Fruit fly (Drosophila melanogaster): Measurements from ENCODE around the gene rumi.

Gene rumi

DNA sequence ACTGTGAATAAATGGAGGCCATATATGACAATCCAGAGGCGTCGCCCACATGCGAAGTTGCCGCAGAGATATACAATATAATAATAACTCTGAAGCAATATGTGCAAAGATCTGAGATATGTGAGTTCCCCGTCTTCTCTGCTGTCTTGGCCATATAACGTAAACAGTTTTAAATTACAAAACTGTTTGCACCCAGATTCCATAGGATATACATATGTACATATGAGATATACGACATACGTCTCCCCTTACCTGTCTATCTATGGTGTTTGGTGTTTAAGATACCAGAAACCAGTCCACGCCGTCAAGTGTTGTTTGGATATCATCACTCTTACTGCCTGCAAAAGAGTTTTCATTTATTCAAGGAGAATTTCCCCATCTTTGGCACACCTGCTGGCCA lies 5.9 kb upstream of the rumi start:
- TF ChIP-seq noc (tag; optimal IDR thresholded peaks at IDR 0.05): no peak

- TF ChIP-seq noc (tag; optimal IDR thresholded peaks at IDR 0.05): no peak
Observed at dm6 chr3R:22755187-22755777, 4.9 kb upstream of the rumi start.

- peak; percentile 49 for TF ChIP-seq noc (tag; optimal IDR thresholded peaks at IDR 0.05)
Observed at dm6 chr3R:22753895-22754774, 3.7 kb upstream of the rumi start.

DNA sequence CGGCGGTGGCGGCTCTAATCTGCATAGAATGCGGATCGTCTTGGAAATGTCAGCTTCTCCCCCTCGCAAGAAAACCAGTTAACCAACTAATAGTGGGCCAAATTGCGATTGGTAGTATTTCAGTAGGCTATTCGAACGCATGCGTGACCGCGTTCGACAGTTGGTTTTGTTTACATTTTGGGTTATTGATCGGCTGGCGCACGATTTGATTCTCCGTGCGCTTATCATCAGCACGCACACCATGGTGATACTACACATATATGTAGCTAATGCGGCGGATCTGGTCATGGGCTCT lies 3.1 kb upstream of the rumi start:
- no peak for TF ChIP-seq noc (tag; optimal IDR thresholded peaks at IDR 0.05)

- no peak for TF ChIP-seq noc (tag; optimal IDR thresholded peaks at IDR 0.05)
Observed at dm6 chr3R:22752929-22753328, 2.5 kb upstream of the rumi start.

DNA sequence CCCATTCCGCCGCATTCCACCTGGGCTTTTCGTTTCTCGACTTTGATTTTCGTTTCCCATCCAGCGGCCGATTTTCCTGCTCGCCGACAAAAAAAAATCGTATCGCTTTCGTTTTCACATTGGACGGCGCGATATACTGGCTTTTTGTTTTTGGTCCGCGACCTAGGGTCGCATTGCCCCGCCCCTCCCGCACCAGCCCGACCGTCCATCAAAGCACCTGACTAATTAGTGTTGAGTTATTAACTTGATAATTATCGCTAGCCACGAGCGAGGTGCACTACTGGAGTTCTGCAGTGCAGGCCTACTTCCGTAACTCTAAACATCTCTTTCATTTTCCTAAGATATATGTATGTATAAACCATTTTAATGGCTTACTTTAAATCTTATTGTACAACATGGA lies 1.3 kb upstream of the rumi start:
- TF ChIP-seq noc (tag; optimal IDR thresholded peaks at IDR 0.05): no peak

- TF ChIP-seq noc (tag; optimal IDR thresholded peaks at IDR 0.05): no peak
Observed at dm6 chr3R:22751111-22751510, 714 bp upstream of the rumi start.

dm6 chr3R:22750039-22750438 lies 358 bp downstream of the rumi start:
- no peak for TF ChIP-seq noc (tag; optimal IDR thresholded peaks at IDR 0.05)

- TF ChIP-seq noc (tag; optimal IDR thresholded peaks at IDR 0.05): no peak
Observed at dm6 chr3R:22748956-22749355, 1.4 kb downstream of the rumi start, which contains the start of gene CG31139. Gene CG31139, minus strand, starts transcription at chr3R:22749056.

- TF ChIP-seq noc (tag; optimal IDR thresholded peaks at IDR 0.05): no peak
Observed at dm6 chr3R:22747423-22748090, 2.8 kb downstream of the rumi start, which contains the start of gene CG17141. Gene CG17141, minus strand, starts transcription at chr3R:22747599.

DNA sequence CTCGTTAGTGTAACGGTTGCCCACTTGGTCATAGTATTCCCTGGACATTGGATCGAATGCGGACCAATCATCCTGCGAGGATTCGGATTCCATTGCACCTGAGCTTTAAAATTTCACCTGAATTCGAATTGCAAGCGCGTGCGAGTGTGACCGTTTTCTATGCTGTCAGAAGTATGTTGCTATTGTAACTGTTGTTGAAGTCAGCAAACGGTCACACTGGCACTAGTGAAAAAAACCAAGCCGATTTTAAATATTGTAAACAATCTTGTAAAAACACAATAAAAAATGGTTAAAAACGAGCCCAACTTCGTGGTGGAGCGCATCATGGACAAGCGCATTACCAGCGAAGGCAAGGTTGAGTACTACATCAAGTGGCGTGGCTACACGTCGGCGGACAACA lies 5.0 kb downstream of the rumi start, which contains the start of the genes vret and HP1c:
Gene vret (minus strand): TSS at position 150 of the 400 bp plus-strand sequence.
Gene HP1c (plus strand): TSS at position 189 of the 400 bp plus-strand sequence.
- TF ChIP-seq noc (tag; optimal IDR thresholded peaks at IDR 0.05): no peak

DNA sequence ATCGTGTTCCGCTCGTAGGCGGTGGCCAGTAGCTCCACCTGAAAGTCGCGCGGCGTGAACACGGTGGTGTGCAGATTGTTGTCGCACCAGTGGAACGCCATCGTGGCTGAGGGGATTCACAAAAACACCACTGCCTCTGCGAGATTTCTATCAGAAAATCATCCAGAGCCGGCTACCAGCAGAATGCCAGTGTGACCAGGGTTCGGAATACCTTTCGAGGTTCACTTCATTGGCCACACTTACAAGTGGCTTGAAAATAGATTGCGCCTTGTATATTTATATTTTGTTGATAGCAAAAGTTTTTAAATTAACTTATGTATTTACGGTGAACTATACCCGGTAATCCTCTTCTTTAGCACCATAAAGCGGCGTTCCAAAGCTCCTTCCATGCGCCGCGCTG lies 9.5 kb downstream of the rumi start, which contains the start of the genes Dcr-1 and CG6985:
Gene Dcr-1 (minus strand): TSS at position 162 of the 400 bp plus-strand sequence.
Gene CG6985 (plus strand): TSS at position 221 of the 400 bp plus-strand sequence.
- TF ChIP-seq noc (tag; optimal IDR thresholded peaks at IDR 0.05): no peak

dm6 chr3R:22733751-22734150 lies 16.6 kb downstream of the rumi start, which contains the start of gene Takl2:
Gene Takl2, minus strand, starts transcription at chr3R:22733851.
- no peak for TF ChIP-seq noc (tag; optimal IDR thresholded peaks at IDR 0.05)

DNA sequence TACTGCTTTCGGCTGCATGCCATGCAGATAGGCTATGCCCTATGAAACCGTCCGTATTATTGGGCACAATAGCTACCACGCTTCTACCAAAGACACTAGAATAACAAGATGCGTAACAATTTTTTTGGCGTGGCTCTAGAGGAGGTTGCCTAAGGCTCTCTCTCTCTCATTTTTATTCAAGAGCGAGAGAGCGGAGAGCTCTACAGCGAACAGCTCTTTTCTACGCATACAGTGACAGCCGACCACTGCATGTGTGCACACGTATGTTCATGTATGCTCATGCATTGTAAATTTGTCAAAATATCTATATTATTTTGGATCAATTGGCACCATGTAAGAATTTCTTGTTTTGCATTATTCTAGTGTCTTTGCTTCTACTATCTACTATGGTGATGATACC lies 17.4 kb downstream of the rumi start:
- TF ChIP-seq noc (tag; optimal IDR thresholded peaks at IDR 0.05): no peak

DNA sequence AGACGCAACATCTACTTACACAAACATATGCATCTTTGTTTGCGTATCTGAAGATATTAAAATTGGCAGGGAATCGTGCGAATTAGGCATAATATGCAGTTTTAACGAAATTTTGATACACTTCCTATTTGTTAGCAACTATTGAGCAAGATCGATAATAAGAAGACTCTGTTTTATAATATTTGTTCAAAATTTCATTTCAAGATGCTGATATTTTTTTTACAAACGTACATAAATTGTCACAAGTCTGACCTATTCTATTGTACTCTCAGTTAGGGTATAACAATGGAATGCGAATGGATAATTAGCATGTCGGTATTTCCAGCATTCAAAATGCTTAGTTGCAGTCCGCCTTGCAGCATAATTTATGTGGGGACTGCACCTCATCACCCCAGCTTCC lies 22.5 kb downstream of the rumi start:
- TF ChIP-seq noc (tag; optimal IDR thresholded peaks at IDR 0.05): no peak

DNA sequence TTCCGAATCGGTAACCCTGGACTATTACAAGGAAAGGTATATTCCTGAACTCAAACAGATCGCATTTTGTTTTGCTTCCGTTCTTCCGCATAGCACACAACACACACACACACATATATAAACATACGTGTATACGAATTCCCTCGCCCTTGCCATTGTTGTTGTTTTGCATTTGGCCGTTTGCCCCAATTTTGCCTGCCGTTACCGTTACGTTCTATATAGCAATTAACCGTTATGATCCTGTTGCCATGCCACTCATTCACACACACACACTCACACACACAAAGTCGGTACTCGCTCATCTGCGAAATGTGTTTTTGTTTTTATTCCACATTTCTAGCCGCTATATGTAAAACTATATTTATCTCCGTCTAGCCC lies 23.0 kb downstream of the rumi start:
- TF ChIP-seq noc (tag; optimal IDR thresholded peaks at IDR 0.05): no peak

Measured in whole organism, larva.